Worm (Caenorhabditis elegans) whole organism, midembryonic: Measurements from ENCODE around the gene emb-9.

Experiments
- T22C8.4 ChIP-seq: fragments of 200-800 bp; sonication (Bioruptor generic); IDR thresholded peaks from 2 replicates; pipeline ENCODE4 v1.3.6; 2022; ENCODE audit warnings: missing genetic modification characterization, missing compliant biosample characterization
- cog-1 ChIP-seq: sonication (generic microtip); optimal IDR thresholded peaks from 2 replicates; lab custom pipeline; 2016; ENCODE audit warnings: missing genetic modification characterization, missing compliant biosample characterization
- ref-1 ChIP-seq: fragments of 200-800 bp; sonication (Bioruptor generic); conservative IDR thresholded peaks from 2 replicates; pipeline ENCODE4 v1.3.6; 2022; ENCODE audit warnings: missing genetic modification reagents, missing genetic modification characterization, missing compliant biosample characterization
- ztf-23 ChIP-seq: fragments of 200-800 bp; sonication (Bioruptor generic); IDR thresholded peaks from 2 replicates; pipeline ENCODE4 v1.3.6; 2022; ENCODE audit warnings: missing genetic modification reagents, missing genetic modification characterization, missing compliant biosample characterization
- ztf-29 ChIP-seq: fragments of 200-800 bp; sonication (Bioruptor generic); IDR thresholded peaks from 2 replicates; pipeline ENCODE4 v1.3.6; 2022; ENCODE audit warnings: missing genetic modification reagents, missing genetic modification characterization, missing compliant biosample characterization

- TF ChIP-seq ref-1 = no peak
- TF ChIP-seq ztf-23 (GFP tag; lab: Robert Waterston, UW) = no peak
- TF ChIP-seq cog-1 (tag; lab: Kevin White, UChicago) = no peak
- TF ChIP-seq T22C8.4 = no peak
- no peak for TF ChIP-seq ztf-29 (GFP tag; lab: Robert Waterston, UW)
Observed at ce11 chrIII:9326528-9326927, 17.7 kb downstream of the emb-9 start.
